Fruit fly (Drosophila melanogaster) whole organism, adult: ENCODE results near the gene CG15144.

Experiments used
- CG11617 ChIP-seq: fragments of 200-800 bp; sonication (Bioruptor generic); optimal IDR thresholded peaks from 2 replicates; lab custom pipeline; 2017; ENCODE audit warnings: mild to moderate bottlenecking, missing biosample characterization, missing genetic modification reagents, missing genetic modification characterization
- CG1620 ChIP-seq: fragments of 200-800 bp; sonication (Bioruptor generic); optimal IDR thresholded peaks from 2 replicates; lab custom pipeline; 2016; ENCODE audit warnings: missing biosample characterization, missing genetic modification characterization
- CG33017 ChIP-seq: fragments of 200-800 bp; sonication (Bioruptor generic); optimal IDR thresholded peaks from 2 replicates; lab custom pipeline; 2018; ENCODE audit warnings: missing biosample characterization, mild to moderate bottlenecking, missing genetic modification characterization, moderate library complexity
- CG5204 ChIP-seq: fragments of 200-800 bp; sonication (Bioruptor generic); optimal IDR thresholded peaks from 2 replicates; lab custom pipeline; 2016; ENCODE audit warnings: missing biosample characterization, missing genetic modification characterization
- CG7045 ChIP-seq: fragments of 200-800 bp; sonication (Bioruptor generic); optimal IDR thresholded peaks from 2 replicates; lab custom pipeline; 2017; ENCODE audit warnings: missing biosample characterization, mild to moderate bottlenecking, missing genetic modification characterization
- CG7101 ChIP-seq: fragments of 200-800 bp; sonication (Bioruptor generic); optimal IDR thresholded peaks from 2 replicates; lab custom pipeline; 2018; ENCODE audit warnings: missing biosample characterization, mild to moderate bottlenecking, missing genetic modification characterization, moderate library complexity
- Crg-1 ChIP-seq: fragments of 200-800 bp; sonication (Bioruptor generic); optimal IDR thresholded peaks from 2 replicates; lab custom pipeline; 2016; ENCODE audit warnings: missing biosample characterization, missing genetic modification characterization
- Mnt ChIP-seq: fragments of 200-800 bp; sonication (Bioruptor generic); optimal IDR thresholded peaks from 2 replicates; lab custom pipeline; 2016; ENCODE audit warnings: missing biosample characterization, mild to moderate bottlenecking, missing genetic modification characterization
- bab1 ChIP-seq: fragments of 200-800 bp; sonication (Bioruptor generic); optimal IDR thresholded peaks from 3 replicates; lab custom pipeline; 2019; ENCODE audit warnings: missing biosample characterization, mild to moderate bottlenecking, missing genetic modification characterization, moderate library complexity
- cic ChIP-seq: fragments of 200-800 bp; sonication (Bioruptor generic); optimal IDR thresholded peaks from 2 replicates; lab custom pipeline; 2017; ENCODE audit warnings: missing biosample characterization, mild to moderate bottlenecking, missing genetic modification characterization, moderate library complexity
- kay ChIP-seq: fragments of 200-800 bp; sonication (Bioruptor generic); peaks from one replicate; lab custom pipeline; 2016; ENCODE audit warnings: missing biosample characterization, missing genetic modification characterization, borderline replicate concordance
- ovo ChIP-seq: fragments of 200-800 bp; sonication (Bioruptor generic); optimal IDR thresholded peaks from 2 replicates; lab custom pipeline; 2016; ENCODE audit warnings: missing biosample characterization, missing genetic modification characterization
- pad ChIP-seq: fragments of 200-800 bp; sonication (Bioruptor generic); optimal IDR thresholded peaks from 3 replicates; lab custom pipeline; 2017; ENCODE audit warnings: missing biosample characterization, missing genetic modification characterization, mild to moderate bottlenecking, moderate library complexity, missing genetic modification reagents
- tj ChIP-seq: fragments of 200-800 bp; sonication (Bioruptor generic); optimal IDR thresholded peaks from 3 replicates; lab custom pipeline; 2017; ENCODE audit warnings: missing biosample characterization, mild to moderate bottlenecking, missing genetic modification characterization, moderate library complexity

- TF ChIP-seq CG5204 (no peak), Crg-1 (no peak), CG1620 (GFP tag; lab: Kevin White, UChicago) (no peak), bab1 (no peak), cic (GFP tag; lab: Kevin White, UChicago) (no peak), tj (GFP tag; lab: Kevin White, UChicago) (no peak), CG33017 (no peak), kay (GFP tag; lab: Kevin White, UChicago) (no peak), pad (GFP tag; lab: Kevin White, UChicago) (no peak), CG7101 (tag; lab: Kevin White, UChicago) (no peak), ovo (GFP tag; lab: Kevin White, UChicago) (no peak), CG7045 (GFP tag; lab: Kevin White, UChicago) (no peak), CG11617 (GFP tag; lab: Kevin White, UChicago) (no peak), Mnt (GFP tag; lab: Kevin White, UChicago) (no peak)
Observed at dm6 chr2L:17565734-17566133, 36.8 kb upstream of the CG15144 start.
